Worm (Caenorhabditis elegans): ENCODE results near the gene vps-60.
A peak's percentile ranks its signal among the peaks of the same experiment; 100 is the strongest.

The vps-60 gene

DNA sequence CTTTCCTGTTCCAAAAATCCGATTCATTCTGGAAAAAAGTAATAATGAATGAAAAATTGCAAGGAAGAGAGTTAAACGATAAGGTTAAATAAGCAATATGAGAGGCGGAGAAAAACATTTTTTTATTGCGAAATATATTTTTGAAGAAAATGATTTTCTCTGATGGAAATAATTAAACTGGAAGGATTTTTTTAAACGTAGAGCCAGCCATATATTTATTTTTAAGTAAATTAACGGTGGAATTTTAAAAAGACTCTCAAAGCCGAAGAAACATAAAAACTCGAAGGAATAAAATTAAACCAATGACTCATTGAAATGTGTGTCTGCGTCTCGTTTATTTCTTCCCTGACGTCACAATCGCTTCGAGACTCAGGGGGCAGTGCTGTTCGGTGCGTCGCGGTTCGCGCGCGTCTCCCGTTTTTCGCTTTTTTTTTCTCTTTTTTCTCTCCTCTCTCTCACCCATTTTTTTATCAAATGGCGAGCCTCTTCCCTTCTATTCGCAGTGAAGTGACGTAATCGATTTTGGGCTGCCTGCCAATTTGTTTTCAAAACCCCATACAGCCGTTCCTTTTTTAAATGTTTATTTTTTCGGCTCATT lies at the start of gene vps-60 (continued):
- peak; percentile 96 for TF ChIP-seq snu-23 (GFP tag; optimal IDR thresholded peaks at IDR 0.05)
- no peak for TF ChIP-seq Y116A8C.19 (tag; optimal IDR thresholded peaks at IDR 0.05; ENCODE audit: borderline replicate concordance)
- peak; percentile 89 for TF ChIP-seq unc-86 (tag; optimal IDR thresholded peaks at IDR 0.05)
- TF ChIP-seq egl-13 (tag; optimal IDR thresholded peaks at IDR 0.05) = peak; percentile 88
- TF ChIP-seq hpl-2 (GFP tag; optimal IDR thresholded peaks at IDR 0.05) = peak; percentile 34
- TF ChIP-seq hlh-4 (tag; optimal IDR thresholded peaks at IDR 0.05) = no peak
- no peak for TF ChIP-seq ceh-63 (GFP tag; optimal IDR thresholded peaks at IDR 0.05)
- no peak for TF ChIP-seq efl-3 (GFP tag; optimal IDR thresholded peaks at IDR 0.05)
- TF ChIP-seq grh-1 (GFP tag; IDR thresholded peaks at IDR 0.05) = peak; percentile 75
- no peak for TF ChIP-seq nhr-28 (tag; optimal IDR thresholded peaks at IDR 0.05)
- TF ChIP-seq lin-35 (GFP tag; optimal IDR thresholded peaks at IDR 0.05) = peak; percentile 87 to 90
- TF ChIP-seq lin-39 (tag; optimal IDR thresholded peaks at IDR 0.05) = peak; percentile 48
- TF ChIP-seq nhr-85 (tag) = peak; percentile 96
- 0 out of 2 replicates have a peak, but pooled peaks have one; percentile 46 for TF ChIP-seq mab-9 (GFP tag; IDR thresholded peaks at IDR 0.05)
- peak; percentile 86 for TF ChIP-seq nhr-90 (tag; optimal IDR thresholded peaks at IDR 0.05; ENCODE audit: poor library complexity)
- peak; percentile 48 for TF ChIP-seq mef-2 (tag; optimal IDR thresholded peaks at IDR 0.05)
- no peak for TF ChIP-seq hlh-17 (GFP tag; optimal IDR thresholded peaks at IDR 0.05; ENCODE audit: borderline replicate concordance)
- peak; percentile 93 for TF ChIP-seq nhr-77 (tag; optimal IDR thresholded peaks at IDR 0.05)
- peak; percentile 84 to 89 for TF ChIP-seq efl-1 (optimal IDR thresholded peaks at IDR 0.05)
- peak; percentile 68 to 96 for TF ChIP-seq efl-1 (GFP tag; optimal IDR thresholded peaks at IDR 0.05 in 1 of 2)
- TF ChIP-seq fkh-10 (GFP tag; optimal IDR thresholded peaks at IDR 0.05) = peak; percentile 85
- no peak for TF ChIP-seq C34B4.2 (tag; optimal IDR thresholded peaks at IDR 0.05)
- peak; percentile 83 for TF ChIP-seq zag-1 (tag; optimal IDR thresholded peaks at IDR 0.05)
- peak; percentile 96 for TF ChIP-seq nhr-20 (tag; optimal IDR thresholded peaks at IDR 0.05)
- TF ChIP-seq sup-37 (GFP tag; optimal IDR thresholded peaks at IDR 0.05) = no peak
- peak; percentile 98 for TF ChIP-seq nhr-71 (tag; optimal IDR thresholded peaks at IDR 0.05)
- TF ChIP-seq lir-3 (tag; optimal IDR thresholded peaks at IDR 0.05; ENCODE audit: poor library complexity) = peak; percentile 60
- peak; percentile 52 to 57 for TF ChIP-seq egl-27 (tag; optimal IDR thresholded peaks at IDR 0.05)
- peak; percentile 79 for TF ChIP-seq elt-2 (tag; optimal IDR thresholded peaks at IDR 0.05)
- TF ChIP-seq nhr-19 (GFP tag; conservative IDR thresholded peaks at IDR 0.05) = peak; percentile 93
- TF ChIP-seq blmp-1 (tag; optimal IDR thresholded peaks at IDR 0.05) = peak; percentile 97
- peak; percentile 73 to 82 (median 81) for TF ChIP-seq dpl-1 (GFP tag; optimal IDR thresholded peaks at IDR 0.05)

DNA sequence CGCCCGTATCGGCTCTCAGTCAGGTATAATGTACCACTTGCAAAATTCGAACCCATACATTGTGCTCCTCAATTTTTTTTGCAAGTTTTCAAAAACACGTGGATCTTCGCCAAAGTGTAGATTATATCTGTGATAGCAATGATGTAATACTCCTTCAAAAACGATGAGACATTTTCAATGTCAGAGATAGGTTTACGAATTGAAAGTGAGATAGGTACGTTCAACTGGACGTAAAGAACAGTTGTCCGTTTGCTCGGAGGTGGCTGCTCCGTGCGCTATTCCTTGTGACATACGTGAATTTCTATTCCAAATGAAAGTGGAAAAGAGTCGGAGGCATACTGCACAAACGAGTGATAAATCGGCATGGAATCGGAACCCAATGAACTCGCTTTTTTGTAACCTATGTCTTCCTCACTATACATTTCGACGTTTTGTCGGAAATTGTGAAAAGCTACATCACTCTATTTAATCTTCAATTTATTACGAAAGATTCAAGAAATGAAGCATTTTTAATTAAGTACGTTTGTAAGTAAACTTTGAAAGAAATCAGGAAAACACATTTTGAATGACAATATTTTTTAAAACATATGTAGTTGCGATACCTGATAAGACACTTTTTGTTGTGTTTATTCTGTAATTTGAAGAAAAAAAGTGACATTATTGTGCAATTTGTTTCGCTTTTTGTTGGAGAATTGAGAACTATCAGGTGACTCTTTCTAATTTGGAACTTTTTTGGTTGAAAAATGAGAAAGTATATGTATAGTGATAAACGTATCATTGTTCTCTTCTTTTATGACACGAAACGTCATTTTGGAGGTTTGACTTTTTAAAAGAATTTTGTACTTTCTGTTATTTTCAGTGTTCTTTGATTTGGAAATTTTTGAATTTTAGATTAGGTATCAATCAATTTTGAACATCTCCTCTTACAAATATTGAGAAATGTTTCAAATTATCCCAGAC lies 48.8 kb upstream of the vps-60 start:
- TF ChIP-seq lin-14 (GFP tag; optimal IDR thresholded peaks at IDR 0.05) (peak; percentile 70), unc-86 (tag; optimal IDR thresholded peaks at IDR 0.05) (no peak), nhr-77 (tag; optimal IDR thresholded peaks at IDR 0.05) (no peak), aha-1 (tag; optimal IDR thresholded peaks at IDR 0.05) (no peak), ztf-4 (tag; optimal IDR thresholded peaks at IDR 0.05) (no peak), ceh-8 (GFP tag; optimal IDR thresholded peaks at IDR 0.05) (no peak), irx-1 (tag; optimal IDR thresholded peaks at IDR 0.05) (no peak), snpc-4 (tag; optimal IDR thresholded peaks at IDR 0.05) (no peak), lir-3 (tag; optimal IDR thresholded peaks at IDR 0.05; ENCODE audit: poor library complexity) (no peak), tbx-2 (tag; optimal IDR thresholded peaks at IDR 0.05) (no peak), dsc-1 (tag; optimal IDR thresholded peaks at IDR 0.05) (no peak), elt-2 (tag; optimal IDR thresholded peaks at IDR 0.05) (peak; percentile 41), lin-35 (GFP tag; optimal IDR thresholded peaks at IDR 0.05) (peak in 1 of 2 experiments; percentile 48), snu-23 (GFP tag; optimal IDR thresholded peaks at IDR 0.05) (no peak), nhr-28 (tag; optimal IDR thresholded peaks at IDR 0.05) (no peak), sup-37 (GFP tag; optimal IDR thresholded peaks at IDR 0.05) (no peak), nhr-84 (tag; optimal IDR thresholded peaks at IDR 0.05) (no peak), ces-1 (GFP tag; optimal IDR thresholded peaks at IDR 0.05) (no peak), rnt-1 (tag; optimal IDR thresholded peaks at IDR 0.05) (peak; percentile 31), fkh-8 (tag; optimal IDR thresholded peaks at IDR 0.05) (no peak), F16B12.6 (tag; optimal IDR thresholded peaks at IDR 0.05) (no peak)

Data from whole organism, L1 larva.